Fruit fly (Drosophila melanogaster): ENCODE data around the gene GlcAT-S.

GlcAT-S gene

DNA sequence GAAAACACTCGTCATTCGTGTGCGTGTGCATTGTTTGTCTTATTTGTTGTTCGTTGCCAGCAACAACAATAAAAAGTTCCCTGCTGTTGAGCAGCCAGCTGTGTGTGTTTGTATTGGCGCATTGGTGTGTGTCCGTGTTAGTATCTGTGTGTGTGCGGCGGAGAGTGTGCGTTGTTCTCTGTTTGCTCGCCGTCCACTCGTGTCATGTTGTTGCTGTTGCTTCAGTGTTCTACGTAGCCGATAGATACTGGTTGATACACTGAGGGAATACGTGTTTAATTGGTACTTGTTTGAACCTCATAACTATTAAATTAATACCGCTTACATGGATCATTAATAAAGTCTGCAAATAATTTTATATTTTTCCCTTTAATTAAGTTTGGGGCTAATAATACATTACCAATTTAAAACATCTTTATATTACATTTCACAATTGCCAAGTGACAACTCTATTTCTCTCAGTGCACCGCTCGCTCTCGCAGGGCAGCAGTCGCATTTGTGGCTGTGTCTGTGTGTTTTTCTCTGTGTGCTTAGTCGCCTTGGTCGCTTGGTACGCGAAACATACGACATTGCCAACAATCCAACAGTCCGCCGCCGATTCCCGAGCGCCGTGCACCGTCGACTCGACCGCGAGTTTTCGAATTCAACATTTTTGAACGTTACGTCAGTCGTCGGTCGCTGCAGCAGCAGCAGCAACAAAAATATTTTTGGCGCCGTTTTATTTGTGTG, 47.7 kb upstream of the GlcAT-S start, which contains the start of gene brwl (continued):
- TF ChIP-seq ato (GFP tag; IDR thresholded peaks at IDR 0.05; ENCODE audit: partially characterized antibody) (peak; percentile 61; the same call in 1 of the 2 replicates), da (GFP tag; optimal IDR thresholded peaks at IDR 0.05) (peak; percentile 95), Hr39 (optimal IDR thresholded peaks at IDR 0.05) (no peak), CG1233 (GFP tag; optimal IDR thresholded peaks at IDR 0.05) (peak; percentile 99), CG12299 (tag; optimal IDR thresholded peaks at IDR 0.05) (peak; percentile 98), CG11723 (GFP tag; optimal IDR thresholded peaks at IDR 0.05) (peak; percentile 97), knrl (GFP tag; IDR thresholded peaks at IDR 0.05; ENCODE audit: partially characterized antibody) (0 out of 3 replicates have a peak, but pooled peaks have one; percentile 29), luna (GFP tag; optimal IDR thresholded peaks at IDR 0.05) (peak; percentile 93), zfh2 (GFP tag; optimal IDR thresholded peaks at IDR 0.05) (peak; percentile 96), inv (GFP tag; IDR thresholded peaks at IDR 0.05; ENCODE audit: partially characterized antibody) (no peak), Sox100B (GFP tag; optimal IDR thresholded peaks at IDR 0.05) (peak; percentile 99), Dad (GFP tag; optimal IDR thresholded peaks at IDR 0.05) (peak; percentile 97), oc (tag; optimal IDR thresholded peaks at IDR 0.05) (peak; percentile 98), HLHmδ (GFP tag; optimal IDR thresholded peaks at IDR 0.05) (peak; percentile 85), Scr (GFP tag; IDR thresholded peaks at IDR 0.05; ENCODE audit: partially characterized antibody) (no peak; the same call in 1 of the 2 replicates), CG8089 (GFP tag; optimal IDR thresholded peaks at IDR 0.05) (peak; percentile 96), CG6689 (GFP tag; IDR thresholded peaks at IDR 0.05) (peak; percentile 98), CG15073 (GFP tag; optimal IDR thresholded peaks at IDR 0.05) (peak; percentile 88), CG1602 (GFP tag; optimal IDR thresholded peaks at IDR 0.05) (peak; percentile 99), Lpt (GFP tag; optimal IDR thresholded peaks at IDR 0.05) (no peak), Blimp-1 (GFP tag; optimal IDR thresholded peaks at IDR 0.05) (peak; percentile 98), CG2116 (GFP tag; optimal IDR thresholded peaks at IDR 0.05) (peak; percentile 90), sna (GFP tag; IDR thresholded peaks at IDR 0.05; ENCODE audit: partially characterized antibody) (no peak), CG8944 (GFP tag; optimal IDR thresholded peaks at IDR 0.05) (peak; percentile 97), Optix (GFP tag; IDR thresholded peaks at IDR 0.05) (peak; percentile 93; the same call in 2 of the 3 replicates), stc (GFP tag; IDR thresholded peaks at IDR 0.05) (peak; percentile 99), ewg (GFP tag; optimal IDR thresholded peaks at IDR 0.05) (peak; percentile 97), ara (GFP tag; IDR thresholded peaks at IDR 0.05) (peak; percentile 98), Atf-2 (GFP tag; optimal IDR thresholded peaks at IDR 0.05) (peak; percentile 98), sqz (GFP tag; optimal IDR thresholded peaks at IDR 0.05) (peak; percentile 98), CG3847 (GFP tag; IDR thresholded peaks at IDR 0.05) (peak; percentile 98), amos (GFP tag; IDR thresholded peaks at IDR 0.05; ENCODE audit: partially characterized antibody) (peak; percentile 27; the same call in 1 of the 2 replicates), MESR4 (GFP tag; optimal IDR thresholded peaks at IDR 0.05) (peak; percentile 72), Gug (GFP tag; IDR thresholded peaks at IDR 0.05) (peak; percentile 95), Chrac-16 (GFP tag; optimal IDR thresholded peaks at IDR 0.05) (peak; percentile 99), wek (GFP tag; optimal IDR thresholded peaks at IDR 0.05) (peak; percentile 87), CG10654 (GFP tag; optimal IDR thresholded peaks at IDR 0.05) (peak; percentile 99), peb (GFP tag; IDR thresholded peaks at IDR 0.05) (peak; percentile 98), CG7372 (GFP tag; IDR thresholded peaks at IDR 0.05) (peak; percentile 98), tx (GFP tag; optimal IDR thresholded peaks at IDR 0.05) (peak; percentile 97), danr (GFP tag; IDR thresholded peaks at IDR 0.05) (peak; percentile 99), fu2 (GFP tag; optimal IDR thresholded peaks at IDR 0.05) (peak; percentile 96), fd3F (GFP tag; optimal IDR thresholded peaks at IDR 0.05) (peak; percentile 98), CG6272 (GFP tag; IDR thresholded peaks at IDR 0.05) (peak; percentile 98), Sry-δ (GFP tag; optimal IDR thresholded peaks at IDR 0.05) (peak; percentile 77), CG13123 (GFP tag; optimal IDR thresholded peaks at IDR 0.05) (peak; percentile 97), gcm2 (GFP tag; optimal IDR thresholded peaks at IDR 0.05) (peak; percentile 97), CG18764 (GFP tag; optimal IDR thresholded peaks at IDR 0.05) (peak; percentile 98), NK7.1 (GFP tag; optimal IDR thresholded peaks at IDR 0.05) (peak; percentile 96)

All from whole organism, embryonic.